Worm (Caenorhabditis elegans): ENCODE results near the gene B0491.6.

ce11 chrII:11319591-11319990 lies 28.6 kb downstream of the B0491.6 start, which contains the start of gene nlp-51:
- TF ChIP-seq tab-1 (GFP tag; IDR thresholded peaks at IDR 0.05), result no peak
- TF ChIP-seq ztf-29 (GFP tag; IDR thresholded peaks at IDR 0.05), result no peak
- no peak for TF ChIP-seq ref-1 (GFP tag; conservative IDR thresholded peaks at IDR 0.05)
- no peak for TF ChIP-seq flt-1 (GFP tag; IDR thresholded peaks at IDR 0.05)
- TF ChIP-seq klf-2 (GFP tag; conservative IDR thresholded peaks at IDR 0.05), result no peak
- TF ChIP-seq cog-1 (tag; optimal IDR thresholded peaks at IDR 0.05), result no peak

Data from whole organism, midembryonic.